Worm (Caenorhabditis elegans): ENCODE measurements around the gene gtsf-1.

Gene gtsf-1

ce11 chrIV:16915751-16916150, 50.1 kb downstream of the gtsf-1 start, which contains the start of gene Y116A8C.3:
TSS of gene Y116A8C.3 (plus strand) at chrIV:16916051.
- no peak for TF ChIP-seq pha-2 (tag; optimal IDR thresholded peaks at IDR 0.05)
- no peak for TF ChIP-seq tbx-2 (tag; optimal IDR thresholded peaks at IDR 0.05)
- no peak for TF ChIP-seq sox-2 (GFP tag; IDR thresholded peaks at IDR 0.05)
- no peak for TF ChIP-seq ceh-48 (tag; optimal IDR thresholded peaks at IDR 0.05)
- no peak for TF ChIP-seq ceh-45 (GFP tag; IDR thresholded peaks at IDR 0.05)
- no peak for TF ChIP-seq pat-9 (tag; optimal IDR thresholded peaks at IDR 0.05)
- no peak for TF ChIP-seq ceh-31 (tag; optimal IDR thresholded peaks at IDR 0.05)
- TF ChIP-seq unc-55 (GFP tag; optimal IDR thresholded peaks at IDR 0.05): no peak
- no peak for TF ChIP-seq elt-4 (tag; optimal IDR thresholded peaks at IDR 0.05)
- TF ChIP-seq hlh-8 (tag; optimal IDR thresholded peaks at IDR 0.05): no peak
- TF ChIP-seq ceh-14 (tag; optimal IDR thresholded peaks at IDR 0.05): no peak
- no peak for TF ChIP-seq madf-2 (tag; optimal IDR thresholded peaks at IDR 0.05)
- TF ChIP-seq unc-86 (tag; optimal IDR thresholded peaks at IDR 0.05): no peak
- TF ChIP-seq syd-9 (tag; optimal IDR thresholded peaks at IDR 0.05): no peak
- TF ChIP-seq ceh-2 (tag; optimal IDR thresholded peaks at IDR 0.05): no peak
- TF ChIP-seq fkh-10 (GFP tag; optimal IDR thresholded peaks at IDR 0.05): no peak
- TF ChIP-seq ceh-6 (GFP tag; optimal IDR thresholded peaks at IDR 0.05): no peak
- no peak for TF ChIP-seq nhr-11 (tag; optimal IDR thresholded peaks at IDR 0.05)
- no peak for TF ChIP-seq gmeb-2 (tag; optimal IDR thresholded peaks at IDR 0.05)
- no peak for TF ChIP-seq ahr-1 (tag; optimal IDR thresholded peaks at IDR 0.05)
